Fruit fly (Drosophila melanogaster) whole organism: Measurements from ENCODE around the gene HisCl1.

Source experiments
- CG8478 ChIP-seq: fragments of >200 bp; optimal IDR thresholded peaks from 2 replicates; lab custom pipeline; 2018; ENCODE audit warnings: inconsistent platforms
- Dll ChIP-seq: fragments of >200 bp; optimal IDR thresholded peaks from 2 replicates; lab custom pipeline; 2017
- EcR ChIP-seq, 2 experiments: fragments of >200 bp; optimal IDR thresholded peaks; 2 replicates each; lab custom pipeline; 2017; ENCODE audit warnings: missing biosample characterization in 2 of 2, missing genetic modification characterization in 2 of 2, missing genetic modification reagents in 2 of 2
- pan ChIP-seq: fragments of >200 bp; optimal IDR thresholded peaks from 2 replicates; lab custom pipeline; 2017
- psq ChIP-seq: fragments of >200 bp; optimal IDR thresholded peaks from 2 replicates; lab custom pipeline; 2017

DNA sequence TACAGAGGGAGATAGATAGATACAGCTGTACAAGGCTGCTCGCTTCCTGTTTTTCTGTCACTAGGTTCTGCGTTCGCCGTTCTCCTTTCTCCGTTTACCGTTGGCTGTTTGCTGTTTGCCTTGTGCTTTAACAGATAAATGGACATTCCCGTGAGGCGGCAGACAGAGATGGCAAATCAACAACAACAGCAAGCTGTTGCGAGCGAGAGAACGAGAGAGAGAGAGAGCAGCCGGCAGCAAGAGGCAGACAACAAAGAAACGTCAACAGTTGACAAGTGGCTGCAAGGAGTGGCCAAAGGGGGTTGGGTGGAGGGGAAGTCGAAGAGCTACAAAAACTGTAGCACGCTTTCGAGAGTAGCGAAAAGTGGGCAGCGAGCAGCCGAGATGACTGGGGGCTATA is 46.4 kb downstream of the HisCl1 start:
- no peak for TF ChIP-seq psq
- no peak for TF ChIP-seq CG8478
- no peak for TF ChIP-seq EcR (GFP tag; optimal IDR thresholded peaks at IDR 0.05; lab: Kevin White, UChicago)
- no peak for TF ChIP-seq pan
- no peak for TF ChIP-seq Dll (lab: Kevin White, UChicago)
